Worm (Caenorhabditis elegans) whole organism, early embryonic: ENCODE results near the gene drd-5.

Source experiments
- aly-1 ChIP-seq: sonication (generic microtip); optimal IDR thresholded peaks from 2 replicates; lab custom pipeline; 2016; ENCODE audit warnings: missing genetic modification characterization, missing compliant biosample characterization
- ama-1 ChIP-seq: fragments of 150-350 bp; optimal IDR thresholded peaks from 2 replicates; lab custom pipeline; 2014
- ceh-13 ChIP-seq: fragments of 200-800 bp; sonication (Bioruptor generic); optimal IDR thresholded peaks from 2 replicates; lab custom pipeline; 2018; ENCODE audit warnings: mild to moderate bottlenecking, missing genetic modification characterization, missing compliant biosample characterization
- ceh-36 ChIP-seq: sonication (generic microtip); optimal IDR thresholded peaks from 2 replicates; lab custom pipeline; 2016; ENCODE audit warnings: missing genetic modification characterization, inconsistent platforms, missing compliant biosample characterization
- ets-7 ChIP-seq: sonication (generic microtip); optimal IDR thresholded peaks from 2 replicates; lab custom pipeline; 2016; ENCODE audit warnings: missing genotype, missing genetic modification characterization, missing compliant biosample characterization
- hmbx-1 ChIP-seq: sonication (generic microtip); optimal IDR thresholded peaks from 2 replicates; lab custom pipeline; 2016; ENCODE audit warnings: mild to moderate bottlenecking, missing genetic modification characterization, missing compliant biosample characterization
- hmg-4 ChIP-seq: fragments of 200-800 bp; sonication (Bioruptor generic); optimal IDR thresholded peaks from 2 replicates; lab custom pipeline; 2018; ENCODE audit warnings: mild to moderate bottlenecking, missing genetic modification characterization, missing compliant biosample characterization
- scrt-1 ChIP-seq: fragments of 200-800 bp; sonication (Bioruptor generic); IDR thresholded peaks from 2 replicates; pipeline ENCODE4 v1.3.6; 2022; ENCODE audit warnings: missing genetic modification characterization, missing compliant biosample characterization
- sea-1 ChIP-seq: fragments of 200-800 bp; sonication (Bioruptor generic); conservative IDR thresholded peaks from 2 replicates; pipeline ENCODE4 v1.3.6; 2022; ENCODE audit warnings: missing genetic modification characterization, missing compliant biosample characterization

DNA sequence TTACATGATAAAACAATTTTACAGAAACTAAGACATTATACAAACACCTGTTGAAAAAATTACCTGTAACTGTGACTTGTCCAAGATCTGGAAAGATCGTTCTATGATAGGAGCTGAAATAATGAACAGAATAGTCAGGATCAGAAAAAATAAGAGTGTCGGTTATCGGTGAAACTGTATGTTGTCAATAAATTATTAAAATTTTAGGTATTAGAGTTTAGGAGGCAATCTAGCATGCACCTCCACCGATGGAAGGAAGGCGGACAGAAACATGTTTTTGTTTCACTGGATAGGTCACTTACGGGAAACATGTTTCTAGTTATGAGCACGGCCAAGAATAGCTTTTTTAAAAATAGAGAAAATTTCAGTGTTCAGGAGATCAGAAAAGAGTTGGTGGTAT lies 46.6 kb downstream of the drd-5 start, which contains the start of gene ced-13:
- TF ChIP-seq scrt-1 (GFP tag; lab: Robert Waterston, UW), result no peak
- no peak for TF ChIP-seq aly-1
- no peak for TF ChIP-seq ets-7 (tag; lab: Kevin White, UChicago)
- TF ChIP-seq ceh-13 (GFP tag; lab: Kevin White, UChicago), result no peak
- no peak for TF ChIP-seq sea-1 (GFP tag; lab: Robert Waterston, UW)
- TF ChIP-seq ama-1 (lab: Kevin White, UChicago), result no peak
- no peak for TF ChIP-seq hmbx-1 (tag; lab: Kevin White, UChicago)
- no peak for TF ChIP-seq hmg-4 (GFP tag; lab: Kevin White, UChicago)
- no peak for TF ChIP-seq ceh-36 (tag; lab: Kevin White, UChicago)
